Fruit fly (Drosophila melanogaster) Kc167 (cell line): Measurements from ENCODE around the gene Karl.

Experiments used
- Myc ChIP-seq: fragments of >200 bp; optimal IDR thresholded peaks from 2 replicates; lab custom pipeline; 2017; ENCODE audit warnings: missing external identifiers
- Sin3A ChIP-seq: fragments of >200 bp; optimal IDR thresholded peaks from 2 replicates; lab custom pipeline; 2018; ENCODE audit warnings: missing external identifiers
- h ChIP-seq: fragments of >200 bp; optimal IDR thresholded peaks from 3 replicates; lab custom pipeline; 2018; ENCODE audit warnings: missing external identifiers
- insv ChIP-seq: fragments of >200 bp; optimal IDR thresholded peaks from 3 replicates; lab custom pipeline; 2018; ENCODE audit warnings: missing external identifiers
- psq ChIP-seq: fragments of >200 bp; optimal IDR thresholded peaks from 2 replicates; lab custom pipeline; 2017; ENCODE audit warnings: missing external identifiers
- ttk ChIP-seq: sonication (Bioruptor generic); optimal IDR thresholded peaks from 2 replicates; lab custom pipeline; 2017; ENCODE audit warnings: missing external identifiers

- TF ChIP-seq insv (lab: Kevin White, UChicago) (no peak), ttk (no peak), Sin3A (no peak), psq (lab: Kevin White, UChicago) (no peak), h (no peak), Myc (lab: Kevin White, UChicago) (no peak)
These were observed 32.2 kb downstream of the Karl start for dm6 chrX:11819241-11819862.
